Fruit fly (Drosophila melanogaster): ENCODE data around the gene Crg-1.

DNA sequence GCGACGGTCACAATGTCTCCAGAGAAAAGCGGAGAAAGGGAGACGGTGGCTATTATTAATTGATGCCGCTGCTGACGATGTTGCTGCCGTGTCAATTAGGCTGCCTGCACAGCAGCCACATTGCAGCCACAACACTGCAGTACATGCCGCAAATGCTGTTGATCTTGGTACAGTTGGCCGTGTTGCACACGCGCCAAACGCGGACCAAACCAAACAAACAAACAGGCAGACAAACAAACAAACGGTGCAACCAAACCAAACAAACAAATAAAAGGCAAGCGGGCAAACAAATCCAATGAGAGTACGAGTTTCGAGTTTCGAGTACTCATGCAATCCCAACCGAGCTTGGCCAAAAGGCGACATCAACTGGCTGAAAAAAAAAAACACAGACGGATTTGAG is 39.2 kb downstream of the Crg-1 start:
- no peak for TF ChIP-seq ttk (optimal IDR thresholded peaks at IDR 0.05)
- TF ChIP-seq psq (optimal IDR thresholded peaks at IDR 0.05): no peak
- no peak for TF ChIP-seq insv (optimal IDR thresholded peaks at IDR 0.05)
- TF ChIP-seq Myc (optimal IDR thresholded peaks at IDR 0.05): no peak
- TF ChIP-seq h (optimal IDR thresholded peaks at IDR 0.05): no peak
- no peak for TF ChIP-seq Sin3A (optimal IDR thresholded peaks at IDR 0.05)

Measured in Kc167 (cell line).